Fruit fly (Drosophila melanogaster): ENCODE data around the gene Nprl3.

Gene Nprl3

dm6 chr3L:13993233-13993741 lies 8.4 kb downstream of the Nprl3 start, which contains the start of gene CG17364:
CG17364 (minus strand) TSS chr3L:13993400.
- no peak for TF ChIP-seq usp (GFP tag; optimal IDR thresholded peaks at IDR 0.05)
- no peak for TF ChIP-seq psq (optimal IDR thresholded peaks at IDR 0.05)
- TF ChIP-seq CG8478 (optimal IDR thresholded peaks at IDR 0.05) = no peak
- TF ChIP-seq pan (optimal IDR thresholded peaks at IDR 0.05) = no peak
- TF ChIP-seq Dll (optimal IDR thresholded peaks at IDR 0.05) = no peak
- no peak for TF ChIP-seq EcR (GFP tag; optimal IDR thresholded peaks at IDR 0.05)

dm6 chr3L:13991314-13991713 lies 10.4 kb downstream of the Nprl3 start:
- TF ChIP-seq CG8478 (optimal IDR thresholded peaks at IDR 0.05) (no peak), pan (optimal IDR thresholded peaks at IDR 0.05) (no peak), Dll (optimal IDR thresholded peaks at IDR 0.05) (no peak), usp (GFP tag; optimal IDR thresholded peaks at IDR 0.05) (no peak), psq (optimal IDR thresholded peaks at IDR 0.05) (no peak), EcR (GFP tag; optimal IDR thresholded peaks at IDR 0.05) (no peak)

- no peak for TF ChIP-seq Dll (optimal IDR thresholded peaks at IDR 0.05)
- TF ChIP-seq psq (optimal IDR thresholded peaks at IDR 0.05) = no peak
- TF ChIP-seq pan (optimal IDR thresholded peaks at IDR 0.05) = no peak
- TF ChIP-seq usp (GFP tag; optimal IDR thresholded peaks at IDR 0.05) = no peak
- no peak for TF ChIP-seq CG8478 (optimal IDR thresholded peaks at IDR 0.05)
These were observed 14.1 kb downstream of the Nprl3 start, which contains the start of gene CG9040 for dm6 chr3L:13987578-13987977. CG9040 (plus strand) TSS chr3L:13987878.

dm6 chr3L:13986330-13986729 lies 15.3 kb downstream of the Nprl3 start, which contains the start of gene CG17362:
CG17362 (plus strand) TSS chr3L:13986620.
- TF ChIP-seq pan (optimal IDR thresholded peaks at IDR 0.05) (no peak), Dll (optimal IDR thresholded peaks at IDR 0.05) (no peak), CG8478 (optimal IDR thresholded peaks at IDR 0.05) (no peak), psq (optimal IDR thresholded peaks at IDR 0.05) (no peak), EcR (GFP tag; optimal IDR thresholded peaks at IDR 0.05) (no peak)

dm6 chr3L:13982516-13982915 lies 19.2 kb downstream of the Nprl3 start:
- TF ChIP-seq psq (optimal IDR thresholded peaks at IDR 0.05) (no peak), EcR (GFP tag; optimal IDR thresholded peaks at IDR 0.05) (no peak), CG8478 (optimal IDR thresholded peaks at IDR 0.05) (no peak), pan (optimal IDR thresholded peaks at IDR 0.05) (no peak), usp (GFP tag; optimal IDR thresholded peaks at IDR 0.05) (no peak), Dll (optimal IDR thresholded peaks at IDR 0.05) (no peak)

- no peak for TF ChIP-seq psq (optimal IDR thresholded peaks at IDR 0.05)
- no peak for TF ChIP-seq usp (GFP tag; optimal IDR thresholded peaks at IDR 0.05)
- no peak for TF ChIP-seq EcR (GFP tag; optimal IDR thresholded peaks at IDR 0.05)
- TF ChIP-seq pan (optimal IDR thresholded peaks at IDR 0.05) = no peak
- TF ChIP-seq Dll (optimal IDR thresholded peaks at IDR 0.05) = no peak
- TF ChIP-seq CG8478 (optimal IDR thresholded peaks at IDR 0.05) = no peak
These were observed 28.1 kb downstream of the Nprl3 start, which contains the start of the genes CG13738 and Hsc70-1 for dm6 chr3L:13973377-13974111. CG13738 (minus strand) TSS chr3L:13973477. Hsc70-1 (plus strand) TSS chr3L:13974061.

- no peak for TF ChIP-seq pan (optimal IDR thresholded peaks at IDR 0.05)
- TF ChIP-seq Dll (optimal IDR thresholded peaks at IDR 0.05) = no peak
- no peak for TF ChIP-seq psq (optimal IDR thresholded peaks at IDR 0.05)
- no peak for TF ChIP-seq CG8478 (optimal IDR thresholded peaks at IDR 0.05)
- no peak for TF ChIP-seq EcR (GFP tag; optimal IDR thresholded peaks at IDR 0.05)
These were observed 36.2 kb downstream of the Nprl3 start for dm6 chr3L:13965502-13965843.

- no peak for TF ChIP-seq pan (optimal IDR thresholded peaks at IDR 0.05)
- TF ChIP-seq CG8478 (optimal IDR thresholded peaks at IDR 0.05) = no peak
- no peak for TF ChIP-seq psq (optimal IDR thresholded peaks at IDR 0.05)
- no peak for TF ChIP-seq usp (GFP tag; optimal IDR thresholded peaks at IDR 0.05)
- TF ChIP-seq EcR (GFP tag; optimal IDR thresholded peaks at IDR 0.05) = no peak
- no peak for TF ChIP-seq Dll (optimal IDR thresholded peaks at IDR 0.05)
These were observed 36.8 kb downstream of the Nprl3 start, which contains the start of the genes Meics, Nxf3 and ssp2 for dm6 chr3L:13964635-13965501. Meics (minus strand) TSS chr3L:13964702. Nxf3 (plus strand) TSS chr3L:13965203. ssp2 (plus strand) TSS chr3L:13965203.

- no peak for TF ChIP-seq Dll (optimal IDR thresholded peaks at IDR 0.05)
- no peak for TF ChIP-seq psq (optimal IDR thresholded peaks at IDR 0.05)
- no peak for TF ChIP-seq EcR (GFP tag; optimal IDR thresholded peaks at IDR 0.05)
- no peak for TF ChIP-seq pan (optimal IDR thresholded peaks at IDR 0.05)
- TF ChIP-seq usp (GFP tag; optimal IDR thresholded peaks at IDR 0.05) = no peak
These were observed 43.9 kb downstream of the Nprl3 start for dm6 chr3L:13957789-13958188.

dm6 chr3L:13957212-13957668 lies 44.4 kb downstream of the Nprl3 start:
- no peak for TF ChIP-seq EcR (GFP tag; optimal IDR thresholded peaks at IDR 0.05)
- TF ChIP-seq Dll (optimal IDR thresholded peaks at IDR 0.05) = no peak
- TF ChIP-seq usp (GFP tag; optimal IDR thresholded peaks at IDR 0.05) = no peak
- TF ChIP-seq pan (optimal IDR thresholded peaks at IDR 0.05) = no peak
- no peak for TF ChIP-seq CG8478 (optimal IDR thresholded peaks at IDR 0.05)
- no peak for TF ChIP-seq psq (optimal IDR thresholded peaks at IDR 0.05)

dm6 chr3L:13956667-13957066 lies 45.0 kb downstream of the Nprl3 start:
- TF ChIP-seq psq (optimal IDR thresholded peaks at IDR 0.05) = no peak
- no peak for TF ChIP-seq CG8478 (optimal IDR thresholded peaks at IDR 0.05)
- no peak for TF ChIP-seq pan (optimal IDR thresholded peaks at IDR 0.05)
- no peak for TF ChIP-seq Dll (optimal IDR thresholded peaks at IDR 0.05)
- no peak for TF ChIP-seq usp (GFP tag; optimal IDR thresholded peaks at IDR 0.05)
- no peak for TF ChIP-seq EcR (GFP tag; optimal IDR thresholded peaks at IDR 0.05)

Data from whole organism.